Fruit fly (Drosophila melanogaster) whole organism: ENCODE measurements around the gene FoxK.

Experiments
- CG8478 ChIP-seq: fragments of >200 bp; optimal IDR thresholded peaks from 2 replicates; lab custom pipeline; 2018; ENCODE audit warnings: inconsistent platforms
- Dll ChIP-seq: fragments of >200 bp; optimal IDR thresholded peaks from 2 replicates; lab custom pipeline; 2017
- usp ChIP-seq: fragments of >200 bp; optimal IDR thresholded peaks from 2 replicates; lab custom pipeline; 2017; ENCODE audit warnings: missing biosample characterization, missing genetic modification characterization, mixed read lengths

- TF ChIP-seq CG8478 (lab: Kevin White, UChicago) (no peak), Dll (lab: Kevin White, UChicago) (no peak), usp (GFP tag; lab: Kevin White, UChicago) (no peak)
Observed at dm6 chr3L:11135846-11136245, 15.3 kb upstream of the FoxK start, which contains the start of gene IRSp53.
